Worm (Caenorhabditis elegans): ENCODE measurements around the gene Y73B6BL.44.

The Y73B6BL.44 gene

ce11 chrIV:6519593-6519992 is 26.2 kb downstream of the Y73B6BL.44 start, which contains the start of gene C01G5.9:
Gene C01G5.9 (plus strand): TSS chrIV:6519893.
- TF ChIP-seq nhr-23 (tag; optimal IDR thresholded peaks at IDR 0.05) = peak; percentile 37
- TF ChIP-seq ama-1 (optimal IDR thresholded peaks at IDR 0.05) = no peak
- TF ChIP-seq aly-2 (tag; optimal IDR thresholded peaks at IDR 0.05) = no peak
- TF ChIP-seq nhr-67 (tag; optimal IDR thresholded peaks at IDR 0.05) = no peak
- TF ChIP-seq fkh-2 (tag; optimal IDR thresholded peaks at IDR 0.05) = no peak
- TF ChIP-seq eor-1 (tag; optimal IDR thresholded peaks at IDR 0.05) = no peak
- no peak for TF ChIP-seq fos-1 (tag; optimal IDR thresholded peaks at IDR 0.05)
- no peak for TF ChIP-seq nhr-12 (tag; optimal IDR thresholded peaks at IDR 0.05)
- no peak for TF ChIP-seq elt-1 (tag; optimal IDR thresholded peaks at IDR 0.05)
- peak; percentile 31 for TF ChIP-seq elt-2 (tag; optimal IDR thresholded peaks at IDR 0.05)
- TF ChIP-seq ceh-9 (tag; optimal IDR thresholded peaks at IDR 0.05) = no peak
- no peak for TF ChIP-seq unc-62 (GFP tag; optimal IDR thresholded peaks at IDR 0.05)
- TF ChIP-seq nhr-28 (tag; optimal IDR thresholded peaks at IDR 0.05) = no peak

- TF ChIP-seq egl-27 (tag; optimal IDR thresholded peaks at IDR 0.05) (no peak), elt-3 (tag; optimal IDR thresholded peaks at IDR 0.05) (no peak), nhr-43 (tag; optimal IDR thresholded peaks at IDR 0.05; ENCODE audit: poor library complexity, severe bottlenecking) (no peak), nhr-25 (tag; optimal IDR thresholded peaks at IDR 0.05) (no peak), R02D3.7 (tag; optimal IDR thresholded peaks at IDR 0.05) (no peak), snpc-4 (tag; optimal IDR thresholded peaks at IDR 0.05) (peak; percentile 21), nhr-76 (tag; optimal IDR thresholded peaks at IDR 0.05) (no peak), skn-1 (tag; optimal IDR thresholded peaks at IDR 0.05) (peak; percentile 14), nhr-28 (tag; optimal IDR thresholded peaks at IDR 0.05) (no peak), lsy-12 (tag; optimal IDR thresholded peaks at IDR 0.05) (no peak), lin-15B (tag; optimal IDR thresholded peaks at IDR 0.05) (no peak)
These were observed 29.0 kb downstream of the Y73B6BL.44 start, which contains the start of gene ddi-1 for ce11 chrIV:6522305-6522917. Gene ddi-1 (plus strand): TSS chrIV:6522867.

ce11 chrIV:6523773-6524172 is 30.4 kb downstream of the Y73B6BL.44 start:
- TF ChIP-seq elt-3 (tag; optimal IDR thresholded peaks at IDR 0.05) = no peak
- no peak for TF ChIP-seq nhr-23 (tag; optimal IDR thresholded peaks at IDR 0.05)
- no peak for TF ChIP-seq egl-5 (tag; optimal IDR thresholded peaks at IDR 0.05)
- TF ChIP-seq nfya-1 (tag; optimal IDR thresholded peaks at IDR 0.05; ENCODE audit: insufficient read depth) = no peak
- no peak for TF ChIP-seq nhr-67 (tag; optimal IDR thresholded peaks at IDR 0.05)

ce11 chrIV:6524531-6524930 is 31.1 kb downstream of the Y73B6BL.44 start, which contains the start of gene C01G5.5:
Gene C01G5.5 (plus strand): TSS chrIV:6524610.
- TF ChIP-seq elt-2 (tag; optimal IDR thresholded peaks at IDR 0.05) (no peak), hmg-11 (tag; optimal IDR thresholded peaks at IDR 0.05) (no peak), nhr-43 (tag; optimal IDR thresholded peaks at IDR 0.05; ENCODE audit: poor library complexity, severe bottlenecking) (no peak), nhr-12 (tag; optimal IDR thresholded peaks at IDR 0.05) (no peak), ztf-4 (tag; optimal IDR thresholded peaks at IDR 0.05) (no peak), nhr-237 (tag; optimal IDR thresholded peaks at IDR 0.05) (no peak), nhr-67 (tag; optimal IDR thresholded peaks at IDR 0.05) (no peak), fos-1 (tag; optimal IDR thresholded peaks at IDR 0.05) (no peak), elt-1 (tag; optimal IDR thresholded peaks at IDR 0.05) (no peak), ceh-82 (tag; optimal IDR thresholded peaks at IDR 0.05) (no peak), unc-62 (GFP tag; optimal IDR thresholded peaks at IDR 0.05) (no peak), nhr-76 (tag; optimal IDR thresholded peaks at IDR 0.05) (no peak), egl-27 (tag; optimal IDR thresholded peaks at IDR 0.05) (no peak), ztf-11 (tag; optimal IDR thresholded peaks at IDR 0.05) (no peak), ceh-16 (tag; optimal IDR thresholded peaks at IDR 0.05) (no peak), mml-1 (tag; optimal IDR thresholded peaks at IDR 0.05) (no peak)

- TF ChIP-seq ceh-28 (tag; optimal IDR thresholded peaks at IDR 0.05) (no peak), ztf-11 (tag; optimal IDR thresholded peaks at IDR 0.05) (no peak), ZK546.5 (tag; optimal IDR thresholded peaks at IDR 0.05) (no peak), mml-1 (tag; optimal IDR thresholded peaks at IDR 0.05) (no peak), tbx-2 (tag; optimal IDR thresholded peaks at IDR 0.05) (no peak)
These were observed 33.1 kb downstream of the Y73B6BL.44 start for ce11 chrIV:6526522-6526921.
